Fruit fly (Drosophila melanogaster) whole organism, prepupa: ENCODE measurements around the gene CG13045.

ENCODE experiments used
- Ets21C ChIP-seq: fragments of 200-800 bp; sonication (Bioruptor generic); optimal IDR thresholded peaks from 3 replicates; lab custom pipeline; 2016; ENCODE audit warnings: missing biosample characterization, missing genetic modification characterization
- Sox102F ChIP-seq: fragments of 200-800 bp; sonication (Bioruptor generic); optimal IDR thresholded peaks from 2 replicates; lab custom pipeline; 2016; ENCODE audit warnings: missing biosample characterization, mild to moderate bottlenecking, missing genetic modification characterization
- Sox14 ChIP-seq: fragments of 200-800 bp; sonication (Bioruptor generic); optimal IDR thresholded peaks from 3 replicates; lab custom pipeline; 2016; ENCODE audit warnings: missing biosample characterization, missing genetic modification characterization

- no peak for TF ChIP-seq Sox102F
- no peak for TF ChIP-seq Ets21C (GFP tag; lab: Kevin White, UChicago)
- no peak for TF ChIP-seq Sox14 (GFP tag; lab: Kevin White, UChicago)
These were observed 28.3 kb downstream of the CG13045 start, which contains the start of gene CG13071 for dm6 chr3L:16262440-16262839.
